Worm (Caenorhabditis elegans) whole organism, young adult: ENCODE results near the gene cee-1.

ENCODE experiments used
- B0035.1 ChIP-seq: sonication (generic microtip); optimal IDR thresholded peaks from 2 replicates; lab custom pipeline; 2016; ENCODE audit warnings: missing genetic modification characterization, mild to moderate bottlenecking, missing compliant biosample characterization, missing genotype, missing genetic modification reagents
- C06A6.2 ChIP-seq: fragments of 200-800 bp; sonication (Bioruptor generic); conservative IDR thresholded peaks from 2 replicates; pipeline ENCODE4 v1.3.6; 2022; ENCODE audit warnings: missing genetic modification characterization, missing compliant biosample characterization
- C17E4.6 ChIP-seq: fragments of 200-800 bp; sonication (Bioruptor generic); IDR thresholded peaks from 2 replicates; pipeline ENCODE4 v1.3.6; 2022; ENCODE audit warnings: missing genetic modification reagents, missing genetic modification characterization, missing compliant biosample characterization
- D2030.7 ChIP-seq: fragments of 200-800 bp; sonication (Bioruptor generic); IDR thresholded peaks from 2 replicates; pipeline ENCODE4 v1.3.6; 2022; ENCODE audit warnings: missing genetic modification reagents, missing genetic modification characterization, missing compliant biosample characterization
- F10E7.11 ChIP-seq: sonication (generic microtip); optimal IDR thresholded peaks from 2 replicates; lab custom pipeline; 2017; ENCODE audit warnings: mild to moderate bottlenecking, missing genetic modification characterization, moderate library complexity, missing compliant biosample characterization
- F22D6.2 ChIP-seq: sonication (generic microtip); optimal IDR thresholded peaks from 2 replicates; lab custom pipeline; 2016; ENCODE audit warnings: mild to moderate bottlenecking, missing genetic modification characterization, missing compliant biosample characterization
- F23B12.7 ChIP-seq: sonication (generic microtip); optimal IDR thresholded peaks from 2 replicates; lab custom pipeline; 2017; ENCODE audit warnings: missing genetic modification characterization, mild to moderate bottlenecking, missing compliant biosample characterization, antibody characterized with exemption, moderate library complexity; ENCODE audit not compliant: insufficient read depth
- F52B5.7 ChIP-seq: sonication (generic microtip); optimal IDR thresholded peaks from 2 replicates; lab custom pipeline; 2016; ENCODE audit warnings: mild to moderate bottlenecking, missing genetic modification characterization, missing compliant biosample characterization
- F55B11.4 ChIP-seq: sonication (generic microtip); optimal IDR thresholded peaks from 2 replicates; lab custom pipeline; 2016; ENCODE audit warnings: missing compliant biosample characterization, missing genetic modification characterization, borderline replicate concordance; ENCODE audit not compliant: insufficient read depth
- K11D2.4 ChIP-seq: fragments of 200-800 bp; sonication (Bioruptor generic); IDR thresholded peaks from 2 replicates; pipeline ENCODE4 v1.3.6; 2022; ENCODE audit warnings: missing genetic modification reagents, missing genetic modification characterization, missing compliant biosample characterization
- Y56A3A.18 ChIP-seq: fragments of 200-800 bp; sonication (Bioruptor generic); IDR thresholded peaks from 2 replicates; pipeline ENCODE4 v1.3.6; 2022; ENCODE audit warnings: missing genetic modification reagents, missing genetic modification characterization, missing compliant biosample characterization
- ZK185.1 ChIP-seq: sonication (generic microtip); optimal IDR thresholded peaks from 2 replicates; lab custom pipeline; 2016; ENCODE audit warnings: mild to moderate bottlenecking, missing genetic modification characterization, missing compliant biosample characterization; ENCODE audit not compliant: poor library complexity, severe bottlenecking
- akir-1 ChIP-seq: fragments of 200-800 bp; sonication (Bioruptor generic); optimal IDR thresholded peaks from 2 replicates; lab custom pipeline; 2018; ENCODE audit warnings: mild to moderate bottlenecking, missing genetic modification characterization, moderate library complexity, missing compliant biosample characterization
- attf-3 ChIP-seq: fragments of 200-800 bp; sonication (Bioruptor generic); conservative IDR thresholded peaks from 2 replicates; pipeline ENCODE4 v1.3.6; 2022; ENCODE audit warnings: missing genetic modification reagents, missing genetic modification characterization, missing compliant biosample characterization
- ceh-58 ChIP-seq: fragments of 200-800 bp; sonication (Bioruptor generic); IDR thresholded peaks from 2 replicates; pipeline ENCODE4 v1.3.6; 2022; ENCODE audit warnings: missing genetic modification characterization, missing compliant biosample characterization
- ceh-91 ChIP-seq: fragments of 200-800 bp; sonication (Bioruptor generic); IDR thresholded peaks from 2 replicates; pipeline ENCODE4 v1.3.6; 2022; ENCODE audit warnings: missing genetic modification reagents, missing genetic modification characterization, missing compliant biosample characterization
- chd-7 ChIP-seq: sonication (generic microtip); optimal IDR thresholded peaks from 2 replicates; lab custom pipeline; 2016; ENCODE audit warnings: mild to moderate bottlenecking, missing genetic modification characterization, moderate library complexity, missing compliant biosample characterization
- efl-1 ChIP-seq: fragments of 150-350 bp; optimal IDR thresholded peaks from 2 replicates; lab custom pipeline; 2014; ENCODE audit warnings: missing biosample characterization, missing genetic modification reagents, missing genetic modification characterization
- egl-18 ChIP-seq: fragments of 200-800 bp; sonication (Bioruptor generic); IDR thresholded peaks from 2 replicates; pipeline ENCODE4 v1.3.6; 2022; ENCODE audit warnings: missing genetic modification reagents, missing genetic modification characterization, missing compliant biosample characterization
- ekl-4 ChIP-seq: fragments of 200-800 bp; sonication (Bioruptor generic); IDR thresholded peaks from 2 replicates; pipeline ENCODE4 v1.3.6; 2022; ENCODE audit warnings: missing genetic modification reagents, missing genetic modification characterization, missing compliant biosample characterization
- fkh-3 ChIP-seq: sonication (generic microtip); optimal IDR thresholded peaks from 2 replicates; lab custom pipeline; 2016; ENCODE audit warnings: mild to moderate bottlenecking, missing genetic modification characterization, missing compliant biosample characterization
- him-1 ChIP-seq: sonication (generic microtip); optimal IDR thresholded peaks from 2 replicates; lab custom pipeline; 2016; ENCODE audit warnings: missing genotype, missing genetic modification reagents, missing genetic modification characterization, missing compliant biosample characterization
- hlh-26 ChIP-seq: fragments of 200-800 bp; sonication (Bioruptor generic); conservative IDR thresholded peaks from 2 replicates; pipeline ENCODE4 v1.3.6; 2022; ENCODE audit warnings: missing genetic modification reagents, missing genetic modification characterization, missing compliant biosample characterization
- hrde-1 ChIP-seq: sonication (generic microtip); optimal IDR thresholded peaks from 2 replicates; lab custom pipeline; 2016; ENCODE audit warnings: missing genetic modification characterization, mild to moderate bottlenecking, missing compliant biosample characterization, moderate library complexity, missing genotype, missing genetic modification reagents, borderline replicate concordance
- hsf-1 ChIP-seq: fragments of 200-800 bp; sonication (Bioruptor generic); IDR thresholded peaks from 2 replicates; pipeline ENCODE4 v1.3.6; 2022; ENCODE audit warnings: missing genetic modification reagents, missing genetic modification characterization, missing compliant biosample characterization
- lag-1 ChIP-seq: fragments of 200-800 bp; sonication (Bioruptor generic); IDR thresholded peaks from 2 replicates; pipeline ENCODE4 v1.3.6; 2022; ENCODE audit warnings: missing genetic modification reagents, missing genetic modification characterization, missing compliant biosample characterization
- lin-26 ChIP-seq: fragments of 200-800 bp; sonication (Bioruptor generic); IDR thresholded peaks from 2 replicates; pipeline ENCODE4 v1.3.6; 2022; ENCODE audit warnings: missing genetic modification reagents, missing genetic modification characterization, missing compliant biosample characterization
- lin-54 ChIP-seq: fragments of 200-800 bp; sonication (Bioruptor generic); optimal IDR thresholded peaks from 2 replicates; lab custom pipeline; 2018; ENCODE audit warnings: mild to moderate bottlenecking, missing genetic modification characterization, missing compliant biosample characterization
- lsy-27 ChIP-seq: sonication (generic microtip); optimal IDR thresholded peaks from 2 replicates; lab custom pipeline; 2017; ENCODE audit warnings: missing genetic modification characterization, mild to moderate bottlenecking, missing compliant biosample characterization, antibody characterized with exemption, missing genotype, borderline replicate concordance; ENCODE audit not compliant: insufficient read depth
- madf-6 ChIP-seq: fragments of 200-800 bp; sonication (Bioruptor generic); IDR thresholded peaks from 2 replicates; pipeline ENCODE4 v1.3.6; 2022; ENCODE audit warnings: missing genetic modification reagents, missing genetic modification characterization, missing compliant biosample characterization
- mxl-1 ChIP-seq: sonication (generic microtip); optimal IDR thresholded peaks from 2 replicates; lab custom pipeline; 2016; ENCODE audit warnings: missing genetic modification characterization, missing compliant biosample characterization
- nfyb-1 ChIP-seq: fragments of 200-800 bp; sonication (Bioruptor generic); IDR thresholded peaks from 2 replicates; pipeline ENCODE4 v1.3.6; 2022; ENCODE audit warnings: missing genetic modification reagents, missing genetic modification characterization, missing compliant biosample characterization
- nhr-120 ChIP-seq: fragments of 200-800 bp; sonication (Bioruptor generic); IDR thresholded peaks from 2 replicates; pipeline ENCODE4 v1.3.6; 2022; ENCODE audit warnings: missing genetic modification characterization, missing compliant biosample characterization
- nhr-179 ChIP-seq: sonication (generic microtip); optimal IDR thresholded peaks from 2 replicates; lab custom pipeline; 2016; ENCODE audit warnings: mild to moderate bottlenecking, missing genetic modification characterization, missing compliant biosample characterization
- nhr-27 ChIP-seq: fragments of 200-800 bp; sonication (Bioruptor generic); optimal IDR thresholded peaks from 2 replicates; lab custom pipeline; 2018; ENCODE audit warnings: mild to moderate bottlenecking, missing genetic modification characterization, moderate library complexity, missing compliant biosample characterization
- pha-4 ChIP-seq: fragments of 150-350 bp; sonication (generic microtip); optimal IDR thresholded peaks from 2 replicates; lab custom pipeline; 2014; ENCODE audit warnings: missing biosample characterization, missing genetic modification reagents, missing genetic modification characterization
- rec-8 ChIP-seq, 2 experiments: sonication (generic microtip); optimal IDR thresholded peaks; 2 replicates each; lab custom pipeline; 2016; ENCODE audit warnings: mild to moderate bottlenecking in 2 of 2, missing genetic modification characterization in 2 of 2, missing genetic modification reagents in 2 of 2, missing genotype in 2 of 2, missing biosample characterization in 1 of 2, missing compliant biosample characterization in 1 of 2, moderate library complexity in 1 of 2
- rpc-1 ChIP-seq, 2 experiments: fragments of 150-350 bp in 1 of 2; sonication (generic microtip) in 1 of 2; optimal IDR thresholded peaks; 2 replicates each; lab custom pipeline; 2014 to 2018; ENCODE audit warnings: missing biosample characterization in 1 of 2, missing genetic modification characterization in 1 of 2, missing genetic modification reagents in 1 of 2, missing genotype in 1 of 2
- snpc-4 ChIP-seq, 5 experiments: fragments of 150-350 bp in 1 of 5; sonication (generic microtip) in 4 of 5; optimal IDR thresholded peaks; 2 replicates each; lab custom pipeline; 2014 to 2018; ENCODE audit warnings: missing genetic modification characterization in 5 of 5, missing biosample characterization in 3 of 5, antibody characterized with exemption in 2 of 5, mild to moderate bottlenecking in 2 of 5, missing compliant biosample characterization in 2 of 5, missing genotype in 2 of 5, moderate library complexity in 2 of 5, missing genetic modification reagents in 1 of 5
- somi-1 ChIP-seq: fragments of 200-800 bp; sonication (Bioruptor generic); optimal IDR thresholded peaks from 2 replicates; lab custom pipeline; 2018; ENCODE audit warnings: mild to moderate bottlenecking, missing genetic modification characterization, missing compliant biosample characterization
- sptf-2 ChIP-seq: fragments of 200-800 bp; sonication (Bioruptor generic); optimal IDR thresholded peaks from 2 replicates; lab custom pipeline; 2018; ENCODE audit warnings: mild to moderate bottlenecking, missing genetic modification characterization, missing compliant biosample characterization
- tbx-9 ChIP-seq: sonication (generic microtip); optimal IDR thresholded peaks from 2 replicates; lab custom pipeline; 2016; ENCODE audit warnings: borderline replicate concordance, missing genetic modification characterization, inconsistent platforms, missing compliant biosample characterization
- tlf-1 ChIP-seq: fragments of 200-800 bp; sonication (Bioruptor generic); optimal IDR thresholded peaks from 2 replicates; lab custom pipeline; 2018; ENCODE audit warnings: mild to moderate bottlenecking, missing genetic modification characterization, missing compliant biosample characterization
- unc-130 ChIP-seq: sonication (generic microtip); optimal IDR thresholded peaks from 2 replicates; lab custom pipeline; 2016; ENCODE audit warnings: missing genetic modification reagents, missing genetic modification characterization, missing compliant biosample characterization
- xnd-1 ChIP-seq: sonication (generic microtip); optimal IDR thresholded peaks from 2 replicates; lab custom pipeline; 2016; ENCODE audit warnings: missing genotype, missing genetic modification reagents, missing genetic modification characterization, missing compliant biosample characterization
- zim-3 ChIP-seq: sonication (generic microtip); optimal IDR thresholded peaks from 2 replicates; lab custom pipeline; 2017; ENCODE audit warnings: mild to moderate bottlenecking, missing genetic modification characterization, moderate library complexity, missing compliant biosample characterization
- ztf-22 ChIP-seq: fragments of 200-800 bp; sonication (Bioruptor generic); optimal IDR thresholded peaks from 2 replicates; lab custom pipeline; 2018; ENCODE audit warnings: mild to moderate bottlenecking, missing genetic modification characterization, moderate library complexity, missing compliant biosample characterization
- ztf-6 ChIP-seq: fragments of 200-800 bp; sonication (Bioruptor generic); IDR thresholded peaks from 2 replicates; pipeline ENCODE4 v1.3.6; 2022; ENCODE audit warnings: missing genetic modification reagents, missing genetic modification characterization, missing compliant biosample characterization

cee-1 gene

DNA sequence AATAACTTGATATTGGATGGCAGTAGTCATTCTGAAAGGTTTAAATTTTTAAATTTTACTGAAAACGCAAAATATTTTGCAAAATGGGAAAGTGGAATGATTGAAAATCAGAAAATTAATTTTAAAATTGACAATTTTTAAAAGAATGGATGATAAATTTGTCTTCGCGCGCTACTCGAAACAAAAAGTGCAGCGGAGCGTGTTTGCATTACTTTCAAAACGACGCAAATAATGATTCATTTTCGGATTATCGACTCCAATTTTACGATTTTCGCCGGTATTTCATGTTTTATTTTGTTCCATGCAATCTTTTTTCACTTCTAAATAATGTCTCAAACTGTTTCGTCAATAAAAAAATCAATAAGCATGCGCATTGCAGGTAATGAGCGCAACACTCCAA lies 34.2 kb upstream of the cee-1 start, which contains the start of the genes tost-1 and arx-6 (continued):
- no peak for TF ChIP-seq fkh-3 (tag; lab: Kevin White, UChicago)
- no peak for TF ChIP-seq ekl-4
- no peak for TF ChIP-seq F23B12.7 (tag; lab: Kevin White, UChicago)
- no peak for TF ChIP-seq K11D2.4 (GFP tag; lab: Robert Waterston, UW)
- TF ChIP-seq hsf-1 (GFP tag; lab: Robert Waterston, UW) = no peak
- TF ChIP-seq tlf-1 (GFP tag; lab: Kevin White, UChicago) = no peak
- no peak for TF ChIP-seq nhr-120 (GFP tag; lab: Robert Waterston, UW)
- TF ChIP-seq Y56A3A.18 (GFP tag; lab: Robert Waterston, UW) = no peak
- TF ChIP-seq hlh-26 (GFP tag; lab: Robert Waterston, UW) = no peak
- no peak for TF ChIP-seq tbx-9 (tag; lab: Kevin White, UChicago)
- peak; percentile 63 for TF ChIP-seq madf-6 (GFP tag; lab: Robert Waterston, UW)
- TF ChIP-seq attf-3 (GFP tag; lab: Robert Waterston, UW) = no peak
- TF ChIP-seq C06A6.2 (GFP tag; lab: Robert Waterston, UW) = no peak
- no peak for TF ChIP-seq somi-1
- TF ChIP-seq nhr-179 (tag; lab: Kevin White, UChicago) = no peak
- TF ChIP-seq ceh-91 = no peak
- TF ChIP-seq sptf-2 (GFP tag; lab: Kevin White, UChicago) = no peak
- TF ChIP-seq ztf-6 (GFP tag; lab: Robert Waterston, UW) = no peak
- no peak for TF ChIP-seq pha-4 (tag; lab: Kevin White, UChicago)
- TF ChIP-seq ZK185.1 (tag; lab: Kevin White, UChicago) = no peak
- no peak for TF ChIP-seq F10E7.11 (tag; lab: Kevin White, UChicago)
- no peak for TF ChIP-seq nhr-27
- TF ChIP-seq nfyb-1 (GFP tag; lab: Robert Waterston, UW) = no peak
- TF ChIP-seq rpc-1 (optimal IDR thresholded peaks at IDR 0.05; lab: Kevin White, UChicago) = no peak
- TF ChIP-seq rpc-1 (tag; optimal IDR thresholded peaks at IDR 0.05; lab: Kevin White, UChicago) = no peak
- TF ChIP-seq lag-1 (GFP tag; lab: Robert Waterston, UW) = no peak
- TF ChIP-seq C17E4.6 (GFP tag; lab: Robert Waterston, UW) = no peak
- TF ChIP-seq chd-7 = no peak
- TF ChIP-seq ztf-22 (GFP tag; lab: Kevin White, UChicago) = no peak
- TF ChIP-seq hrde-1 = no peak
- no peak for TF ChIP-seq snpc-4 (GFP tag; optimal IDR thresholded peaks at IDR 0.05; lab: Kevin White, UChicago)
- no peak for TF ChIP-seq snpc-4 (tag; optimal IDR thresholded peaks at IDR 0.05; lab: Kevin White, UChicago)
- no peak for TF ChIP-seq lin-26 (GFP tag; lab: Robert Waterston, UW)
- no peak for TF ChIP-seq lsy-27
- peak; percentile 69 for TF ChIP-seq lin-54 (GFP tag; lab: Kevin White, UChicago)
- TF ChIP-seq unc-130 (GFP tag; lab: Kevin White, UChicago) = no peak
- peak; percentile 15 for TF ChIP-seq him-1 (tag; lab: Kevin White, UChicago)
- TF ChIP-seq rec-8 (tag; optimal IDR thresholded peaks at IDR 0.05; lab: Kevin White, UChicago) = no peak
- no peak for TF ChIP-seq egl-18 (GFP tag; lab: Robert Waterston, UW)
- TF ChIP-seq D2030.7 (GFP tag; lab: Robert Waterston, UW) = peak; percentile 48; the same call in 1 of the 2 replicates
- TF ChIP-seq F55B11.4 = no peak
- no peak for TF ChIP-seq xnd-1 (tag; lab: Kevin White, UChicago)
- TF ChIP-seq mxl-1 = no peak
- TF ChIP-seq efl-1 = peak; percentile 76
- no peak for TF ChIP-seq B0035.1 (tag; lab: Kevin White, UChicago)
- no peak for TF ChIP-seq F22D6.2
- TF ChIP-seq ceh-58 = no peak
- TF ChIP-seq zim-3 (tag; lab: Kevin White, UChicago) = no peak
- no peak for TF ChIP-seq akir-1 (GFP tag; lab: Kevin White, UChicago)
- TF ChIP-seq F52B5.7 (tag; lab: Kevin White, UChicago) = no peak
